Worm (Caenorhabditis elegans): ENCODE measurements around the gene math-49.

DNA sequence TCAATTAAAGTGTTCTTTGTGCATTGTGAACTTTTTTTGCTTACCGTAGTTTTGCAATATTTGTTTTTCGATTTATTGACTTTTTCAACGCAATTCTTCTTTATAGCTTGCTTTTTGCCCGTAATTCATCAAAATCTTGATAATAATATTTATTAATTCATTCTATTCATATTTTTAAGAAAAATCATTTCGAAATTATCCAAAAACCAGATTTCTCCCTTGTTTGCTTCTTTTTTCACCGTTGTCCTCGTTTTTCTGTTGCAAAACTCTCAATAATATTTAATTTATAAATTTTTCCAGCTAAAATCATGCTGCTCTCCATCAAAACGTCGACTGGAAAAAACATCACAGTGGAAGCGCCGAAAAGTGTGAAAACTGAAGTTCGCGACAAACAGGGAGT is 31.0 kb downstream of the math-49 start, which contains the start of gene F52C6.3:
- TF ChIP-seq mec-3 (tag; optimal IDR thresholded peaks at IDR 0.05; ENCODE audit: borderline replicate concordance) (no peak), tbx-2 (tag; optimal IDR thresholded peaks at IDR 0.05) (no peak), ets-4 (tag; optimal IDR thresholded peaks at IDR 0.05) (no peak), Y22D7AL.16 (tag; optimal IDR thresholded peaks at IDR 0.05) (no peak), ref-2 (tag; optimal IDR thresholded peaks at IDR 0.05) (no peak), ceh-24 (tag; optimal IDR thresholded peaks at IDR 0.05) (no peak), sdc-2 (tag; optimal IDR thresholded peaks at IDR 0.05) (no peak), zip-5 (tag; optimal IDR thresholded peaks at IDR 0.05) (no peak)

Data from whole organism, late embryonic.